Worm (Caenorhabditis elegans) whole organism, L2 larva: Measurements from ENCODE around the gene nasp-1.
A peak's percentile ranks its signal among the peaks of the same experiment; 100 is the strongest.

Experiments used
- C34F6.9 ChIP-seq: fragments of 150-350 bp; optimal IDR thresholded peaks from 2 replicates; lab custom pipeline; 2014; ENCODE audit warnings: missing biosample characterization, missing genetic modification characterization
- F13H6.1 ChIP-seq: sonication (generic microtip); optimal IDR thresholded peaks from 2 replicates; lab custom pipeline; 2016; ENCODE audit warnings: missing genetic modification characterization, missing compliant biosample characterization
- Y55F3AM.14 ChIP-seq: fragments of 200-800 bp; sonication (Bioruptor generic); optimal IDR thresholded peaks from 2 replicates; lab custom pipeline; 2018; ENCODE audit warnings: mild to moderate bottlenecking, missing genetic modification characterization, missing compliant biosample characterization
- ZK546.5 ChIP-seq: sonication (generic microtip); optimal IDR thresholded peaks from 2 replicates; lab custom pipeline; 2017; ENCODE audit warnings: missing biosample characterization, missing genetic modification characterization
- aly-2 ChIP-seq: fragments of 150-350 bp; optimal IDR thresholded peaks from 2 replicates; lab custom pipeline; 2014; ENCODE audit warnings: missing biosample characterization, missing genetic modification characterization
- ama-1 ChIP-seq: fragments of 150-350 bp; optimal IDR thresholded peaks from 2 replicates; lab custom pipeline; 2018; ENCODE audit warnings: inconsistent platforms
- blmp-1 ChIP-seq: sonication (generic microtip); optimal IDR thresholded peaks from 2 replicates; lab custom pipeline; 2017; ENCODE audit warnings: missing genetic modification characterization, mild to moderate bottlenecking, missing compliant biosample characterization, antibody characterized with exemption, moderate library complexity; ENCODE audit not compliant: insufficient read depth
- crh-2 ChIP-seq: sonication (generic microtip); optimal IDR thresholded peaks from 2 replicates; lab custom pipeline; 2017; ENCODE audit warnings: missing biosample characterization, missing genetic modification characterization
- dmd-4 ChIP-seq: sonication (generic microtip); optimal IDR thresholded peaks from 2 replicates; lab custom pipeline; 2017; ENCODE audit warnings: missing biosample characterization, missing genetic modification characterization
- egl-27 ChIP-seq: sonication (generic microtip); optimal IDR thresholded peaks from 3 replicates; lab custom pipeline; 2017; ENCODE audit warnings: missing biosample characterization, missing genetic modification reagents, missing genetic modification characterization
- elt-1 ChIP-seq: fragments of 150-350 bp; optimal IDR thresholded peaks from 2 replicates; lab custom pipeline; 2014; ENCODE audit warnings: missing biosample characterization, missing genetic modification characterization
- fos-1 ChIP-seq: fragments of 150-350 bp; optimal IDR thresholded peaks from 2 replicates; lab custom pipeline; 2014; ENCODE audit warnings: missing biosample characterization, missing genetic modification characterization
- gmeb-1 ChIP-seq: fragments of 150-350 bp; optimal IDR thresholded peaks from 2 replicates; lab custom pipeline; 2014; ENCODE audit warnings: missing biosample characterization, missing genetic modification characterization
- lin-11 ChIP-seq: fragments of 150-350 bp; sonication (generic microtip); optimal IDR thresholded peaks from 2 replicates; lab custom pipeline; 2014; ENCODE audit warnings: missing biosample characterization, missing genetic modification characterization, inconsistent platforms, mixed read lengths
- lin-13 ChIP-seq: fragments of 150-350 bp; optimal IDR thresholded peaks from 2 replicates; lab custom pipeline; 2014; ENCODE audit warnings: missing biosample characterization, missing genetic modification reagents, missing genetic modification characterization
- lsy-2 ChIP-seq, 2 experiments: fragments of 150-350 bp in 1 of 2; sonication (generic microtip) in 1 of 2; optimal IDR thresholded peaks; 2 replicates each; lab custom pipeline; 2014 to 2017; ENCODE audit warnings: missing biosample characterization in 2 of 2, missing genetic modification characterization in 2 of 2
- mab-5 ChIP-seq: fragments of 150-350 bp; optimal IDR thresholded peaks from 2 replicates; lab custom pipeline; 2014; ENCODE audit warnings: missing biosample characterization, missing genetic modification characterization
- mdl-1 ChIP-seq, 2 experiments: fragments of 150-350 bp in 1 of 2; sonication (generic microtip) in 1 of 2; optimal IDR thresholded peaks; 2 replicates each; lab custom pipeline; 2017; ENCODE audit warnings: missing biosample characterization in 2 of 2, missing genetic modification characterization in 2 of 2
- nhr-10 ChIP-seq: sonication (generic microtip); optimal IDR thresholded peaks from 2 replicates; lab custom pipeline; 2017; ENCODE audit warnings: missing biosample characterization, missing genetic modification characterization
- nhr-11 ChIP-seq: fragments of 150-350 bp; optimal IDR thresholded peaks from 2 replicates; lab custom pipeline; 2014; ENCODE audit warnings: missing biosample characterization, missing genetic modification characterization
- nhr-12 ChIP-seq: fragments of 150-350 bp; optimal IDR thresholded peaks from 2 replicates; lab custom pipeline; 2014; ENCODE audit warnings: missing biosample characterization, missing genetic modification characterization
- nhr-129 ChIP-seq: fragments of 150-350 bp; optimal IDR thresholded peaks from 2 replicates; lab custom pipeline; 2014; ENCODE audit warnings: missing biosample characterization, missing genetic modification characterization
- nhr-21 ChIP-seq: fragments of 150-350 bp; optimal IDR thresholded peaks from 2 replicates; lab custom pipeline; 2014; ENCODE audit warnings: missing biosample characterization, missing genetic modification characterization
- nhr-23 ChIP-seq: fragments of 150-350 bp; optimal IDR thresholded peaks from 2 replicates; lab custom pipeline; 2014; ENCODE audit warnings: missing biosample characterization, missing genetic modification reagents, missing genetic modification characterization
- nhr-25 ChIP-seq: fragments of 150-350 bp; sonication (generic microtip); optimal IDR thresholded peaks from 3 replicates; lab custom pipeline; 2014; ENCODE audit warnings: missing biosample characterization, missing genetic modification characterization
- nhr-6 ChIP-seq: fragments of 150-350 bp; optimal IDR thresholded peaks from 2 replicates; lab custom pipeline; 2014; ENCODE audit warnings: missing biosample characterization, missing genetic modification characterization
- nhr-77 ChIP-seq: fragments of 150-350 bp; optimal IDR thresholded peaks from 2 replicates; lab custom pipeline; 2014; ENCODE audit warnings: missing biosample characterization, missing genetic modification characterization
- sem-4 ChIP-seq: fragments of 150-350 bp; optimal IDR thresholded peaks from 2 replicates; lab custom pipeline; 2014; ENCODE audit warnings: missing biosample characterization, missing genetic modification reagents, missing genetic modification characterization
- sma-3 ChIP-seq: sonication (generic microtip); optimal IDR thresholded peaks from 2 replicates; lab custom pipeline; 2016; ENCODE audit warnings: missing genetic modification reagents, missing genetic modification characterization, missing compliant biosample characterization
- sma-9 ChIP-seq, 2 experiments: fragments of 150-350 bp in 1 of 2; sonication (generic microtip) in 1 of 2; optimal IDR thresholded peaks; 2 replicates each; lab custom pipeline; 2014 to 2016; ENCODE audit warnings: missing genetic modification characterization in 2 of 2, mild to moderate bottlenecking in 1 of 2, missing biosample characterization in 1 of 2, missing compliant biosample characterization in 1 of 2, missing genetic modification reagents in 1 of 2, moderate library complexity in 1 of 2
- snpc-4 ChIP-seq: fragments of 150-350 bp; optimal IDR thresholded peaks from 2 replicates; lab custom pipeline; 2014; ENCODE audit warnings: missing biosample characterization, missing genetic modification characterization
- unc-39 ChIP-seq: fragments of 150-350 bp; optimal IDR thresholded peaks from 2 replicates; lab custom pipeline; 2014; ENCODE audit warnings: missing biosample characterization, missing genetic modification characterization
- unc-55 ChIP-seq: fragments of 150-350 bp; sonication (generic microtip); optimal IDR thresholded peaks from 3 replicates; lab custom pipeline; 2014; ENCODE audit warnings: missing biosample characterization, missing genetic modification reagents, missing genetic modification characterization
- unc-62 ChIP-seq: fragments of 150-350 bp; optimal IDR thresholded peaks from 2 replicates; lab custom pipeline; 2014; ENCODE audit warnings: missing biosample characterization, missing genetic modification reagents, missing genetic modification characterization
- zag-1 ChIP-seq: fragments of 150-350 bp; optimal IDR thresholded peaks from 2 replicates; lab custom pipeline; 2014; ENCODE audit warnings: missing biosample characterization, missing genetic modification characterization
- ztf-1 ChIP-seq: fragments of 200-800 bp; sonication (Bioruptor generic); conservative IDR thresholded peaks from 2 replicates; pipeline ENCODE4 v1.3.6; 2022; ENCODE audit warnings: missing genetic modification characterization, missing compliant biosample characterization
- ztf-11 ChIP-seq: sonication (generic microtip); optimal IDR thresholded peaks from 2 replicates; lab custom pipeline; 2017; ENCODE audit warnings: missing biosample characterization, missing genetic modification characterization

Gene nasp-1

DNA sequence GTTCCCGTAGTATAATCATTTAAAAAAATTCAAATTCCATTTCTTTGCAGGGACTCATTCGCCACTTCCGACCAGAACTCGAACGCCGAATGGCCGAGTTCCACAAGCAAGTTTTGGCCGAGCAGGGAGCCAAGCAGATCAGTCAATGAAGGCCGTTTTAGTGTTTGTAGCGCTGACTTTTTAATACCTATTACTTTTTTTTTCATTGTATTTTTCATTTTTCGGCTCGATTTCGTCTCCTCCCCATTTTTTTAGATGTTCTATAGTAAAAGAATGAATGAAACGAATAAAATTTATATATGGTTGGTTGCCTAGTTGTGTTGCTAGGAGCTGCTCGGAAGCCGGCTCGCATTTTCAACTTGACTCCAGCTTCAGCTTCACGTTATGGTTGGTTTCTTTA, 6.6 kb upstream of the nasp-1 start, which contains the start of gene C09H10.4:
Gene C09H10.4, plus strand, starts transcription at position 301 of the 400 bp plus-strand sequence.
- TF ChIP-seq C34F6.9 (tag; lab: Kevin White, UChicago), result no peak
- no peak for TF ChIP-seq ztf-1 (GFP tag; lab: Robert Waterston, UW)
- no peak for TF ChIP-seq elt-1 (tag; lab: Kevin White, UChicago)
- no peak for TF ChIP-seq crh-2 (tag; lab: Kevin White, UChicago)
- TF ChIP-seq ztf-11 (tag; lab: Kevin White, UChicago), result no peak
- TF ChIP-seq unc-39 (tag; lab: Kevin White, UChicago), result no peak
- TF ChIP-seq nhr-12, result no peak
- TF ChIP-seq nhr-6 (tag; lab: Kevin White, UChicago), result no peak
- TF ChIP-seq lin-11 (tag; lab: Kevin White, UChicago), result no peak
- no peak for TF ChIP-seq unc-55 (GFP tag; lab: Kevin White, UChicago)
- no peak for TF ChIP-seq nhr-23
- no peak for TF ChIP-seq sem-4 (tag; lab: Kevin White, UChicago)
- TF ChIP-seq gmeb-1 (tag; lab: Kevin White, UChicago), result no peak
- TF ChIP-seq nhr-25 (tag; lab: Kevin White, UChicago), result no peak

ce11 chrII:11101171-11101570, 5.2 kb upstream of the nasp-1 start:
- no peak for TF ChIP-seq mdl-1 (tag; optimal IDR thresholded peaks at IDR 0.05; lab: Kevin White, UChicago)
- TF ChIP-seq ZK546.5 (tag; lab: Kevin White, UChicago), result no peak
- TF ChIP-seq mab-5, result no peak
- no peak for TF ChIP-seq egl-27 (tag; lab: Kevin White, UChicago)
- no peak for TF ChIP-seq nhr-10 (tag; lab: Kevin White, UChicago)
- no peak for TF ChIP-seq sem-4 (tag; lab: Kevin White, UChicago)
- no peak for TF ChIP-seq unc-62 (GFP tag; lab: Kevin White, UChicago)
- TF ChIP-seq lin-13 (GFP tag; lab: Kevin White, UChicago), result no peak
- TF ChIP-seq Y55F3AM.14, result no peak
- no peak for TF ChIP-seq ztf-1 (GFP tag; lab: Robert Waterston, UW)
- TF ChIP-seq nhr-129 (tag; lab: Kevin White, UChicago), result no peak
- no peak for TF ChIP-seq ama-1 (lab: Kevin White, UChicago)
- no peak for TF ChIP-seq ztf-11 (tag; lab: Kevin White, UChicago)
- TF ChIP-seq crh-2 (tag; lab: Kevin White, UChicago), result no peak
- no peak for TF ChIP-seq lin-11 (tag; lab: Kevin White, UChicago)
- no peak for TF ChIP-seq zag-1 (tag; lab: Kevin White, UChicago)
- no peak for TF ChIP-seq nhr-11 (tag; lab: Kevin White, UChicago)
- TF ChIP-seq nhr-25 (tag; lab: Kevin White, UChicago), result no peak
- no peak for TF ChIP-seq sma-3 (GFP tag; lab: Kevin White, UChicago)

ce11 chrII:11103052-11103451, 3.4 kb upstream of the nasp-1 start:
- TF ChIP-seq C34F6.9 (tag; lab: Kevin White, UChicago) (peak; percentile 91), sma-9 (GFP tag; optimal IDR thresholded peaks at IDR 0.05; lab: Kevin White, UChicago) (peak; percentile 50), sma-9 (tag; optimal IDR thresholded peaks at IDR 0.05; lab: Kevin White, UChicago) (no peak), nhr-77 (tag; lab: Kevin White, UChicago) (no peak), blmp-1 (tag; lab: Kevin White, UChicago) (no peak), nhr-12 (no peak), gmeb-1 (tag; lab: Kevin White, UChicago) (peak; percentile 59), lin-11 (tag; lab: Kevin White, UChicago) (peak; percentile 68), crh-2 (tag; lab: Kevin White, UChicago) (peak; percentile 75), unc-55 (GFP tag; lab: Kevin White, UChicago) (peak; percentile 80), egl-27 (tag; lab: Kevin White, UChicago) (no peak), sma-3 (GFP tag; lab: Kevin White, UChicago) (peak; percentile 29), F13H6.1 (tag; lab: Kevin White, UChicago) (peak; percentile 45), ZK546.5 (tag; lab: Kevin White, UChicago) (no peak), dmd-4 (tag; lab: Kevin White, UChicago) (no peak), snpc-4 (tag; lab: Kevin White, UChicago) (peak; percentile 8), lin-13 (GFP tag; lab: Kevin White, UChicago) (peak; percentile 51), fos-1 (tag; lab: Kevin White, UChicago) (peak; percentile 37), aly-2 (tag; lab: Kevin White, UChicago) (no peak), mdl-1 (tag; optimal IDR thresholded peaks at IDR 0.05; lab: Kevin White, UChicago) (peak in 1 of 2 experiments; percentile 4), nhr-25 (tag; lab: Kevin White, UChicago) (peak; percentile 20), sem-4 (tag; lab: Kevin White, UChicago) (no peak), ama-1 (lab: Kevin White, UChicago) (no peak), nhr-21 (tag; lab: Kevin White, UChicago) (no peak), unc-62 (GFP tag; lab: Kevin White, UChicago) (no peak), lsy-2 (tag; optimal IDR thresholded peaks at IDR 0.05; lab: Kevin White, UChicago) (peak; percentile 52 to 82), nhr-129 (tag; lab: Kevin White, UChicago) (peak; percentile 89)
